Worm (Caenorhabditis elegans): Measurements from ENCODE around the gene atx-3.
A peak's percentile ranks its signal among the peaks of the same experiment; 100 is the strongest.

The atx-3 gene

ce11 chrV:15563985-15564384, 13.3 kb downstream of the atx-3 start (continued):
- TF ChIP-seq ceh-8 (GFP tag; optimal IDR thresholded peaks at IDR 0.05) (no peak), blmp-1 (tag; optimal IDR thresholded peaks at IDR 0.05) (peak; percentile 43), grh-1 (GFP tag; IDR thresholded peaks at IDR 0.05) (no peak), unc-86 (tag; optimal IDR thresholded peaks at IDR 0.05) (no peak), ama-1 (optimal IDR thresholded peaks at IDR 0.05) (no peak), vab-15 (tag; optimal IDR thresholded peaks at IDR 0.05) (no peak), mef-2 (tag; optimal IDR thresholded peaks at IDR 0.05) (no peak), jun-1 (tag; optimal IDR thresholded peaks at IDR 0.05) (no peak), lir-3 (tag; optimal IDR thresholded peaks at IDR 0.05; ENCODE audit: poor library complexity) (peak; percentile 16), egl-27 (tag; optimal IDR thresholded peaks at IDR 0.05) (no peak), lin-35 (GFP tag; optimal IDR thresholded peaks at IDR 0.05) (peak in 1 of 2 experiments; percentile 78), irx-1 (tag; optimal IDR thresholded peaks at IDR 0.05) (no peak), snu-23 (GFP tag; optimal IDR thresholded peaks at IDR 0.05) (peak; percentile 54), nhr-47 (tag; optimal IDR thresholded peaks at IDR 0.05) (peak; percentile 40), hlh-17 (GFP tag; optimal IDR thresholded peaks at IDR 0.05; ENCODE audit: borderline replicate concordance) (no peak), ces-1 (GFP tag; optimal IDR thresholded peaks at IDR 0.05) (no peak), nhr-84 (tag; optimal IDR thresholded peaks at IDR 0.05) (no peak), nhr-12 (tag; optimal IDR thresholded peaks at IDR 0.05) (no peak), tbx-2 (tag; optimal IDR thresholded peaks at IDR 0.05) (peak; percentile 45), elt-2 (tag; optimal IDR thresholded peaks at IDR 0.05) (peak; percentile 64), ceh-63 (GFP tag; optimal IDR thresholded peaks at IDR 0.05) (no peak), ceh-82 (tag; optimal IDR thresholded peaks at IDR 0.05) (no peak), lin-15B (tag; optimal IDR thresholded peaks at IDR 0.05) (no peak), ztf-4 (tag; optimal IDR thresholded peaks at IDR 0.05) (peak; percentile 59), efl-1 (optimal IDR thresholded peaks at IDR 0.05) (peak in 1 of 2 experiments; percentile 35), efl-1 (GFP tag; optimal IDR thresholded peaks at IDR 0.05 in 1 of 2) (peak; percentile 23 to 82), nhr-28 (tag; optimal IDR thresholded peaks at IDR 0.05) (no peak), zag-1 (tag; optimal IDR thresholded peaks at IDR 0.05) (no peak), ztf-11 (tag; optimal IDR thresholded peaks at IDR 0.05) (no peak), C16A3.4 (tag; optimal IDR thresholded peaks at IDR 0.05) (peak; percentile 18), ets-5 (GFP tag; IDR thresholded peaks at IDR 0.05) (no peak)

DNA sequence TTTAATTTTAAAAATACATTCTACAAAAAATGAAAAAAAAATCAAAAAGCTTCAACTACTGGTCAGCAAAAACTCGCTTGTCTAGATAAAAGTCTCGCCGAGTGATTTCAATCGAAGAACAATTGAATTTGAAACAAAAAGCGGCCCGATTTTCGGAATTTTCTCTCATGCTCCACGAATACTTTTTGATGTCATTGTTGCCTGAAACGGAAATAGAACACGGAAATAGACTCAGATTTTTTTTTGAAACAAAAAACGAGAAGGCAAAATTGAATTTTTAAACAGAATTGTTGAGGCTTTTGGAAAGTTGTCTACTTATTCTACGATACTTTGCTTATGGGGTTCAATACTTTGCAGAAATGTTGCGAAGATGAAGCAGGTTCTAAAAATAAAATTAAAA, 13.8 kb downstream of the atx-3 start:
- TF ChIP-seq dsc-1 (tag; optimal IDR thresholded peaks at IDR 0.05) (no peak), fkh-10 (GFP tag; optimal IDR thresholded peaks at IDR 0.05) (peak; percentile 81)

- TF ChIP-seq dsc-1 (tag; optimal IDR thresholded peaks at IDR 0.05) (no peak), nhr-20 (tag; optimal IDR thresholded peaks at IDR 0.05) (no peak), nhr-28 (tag; optimal IDR thresholded peaks at IDR 0.05) (no peak), lir-3 (tag; optimal IDR thresholded peaks at IDR 0.05; ENCODE audit: poor library complexity) (no peak), hlh-17 (GFP tag; optimal IDR thresholded peaks at IDR 0.05; ENCODE audit: borderline replicate concordance) (no peak), pqm-1 (tag; optimal IDR thresholded peaks at IDR 0.05) (no peak), mdl-1 (tag; optimal IDR thresholded peaks at IDR 0.05) (no peak), skn-1 (tag; optimal IDR thresholded peaks at IDR 0.05) (no peak), ceh-82 (tag; optimal IDR thresholded peaks at IDR 0.05) (no peak), nhr-12 (tag; optimal IDR thresholded peaks at IDR 0.05) (no peak), ama-1 (optimal IDR thresholded peaks at IDR 0.05) (no peak), blmp-1 (tag; optimal IDR thresholded peaks at IDR 0.05) (no peak), pag-3 (tag; optimal IDR thresholded peaks at IDR 0.05; ENCODE audit: borderline replicate concordance, insufficient read depth) (no peak), ztf-4 (tag; optimal IDR thresholded peaks at IDR 0.05) (no peak), fkh-10 (GFP tag; optimal IDR thresholded peaks at IDR 0.05) (no peak), mab-9 (GFP tag; IDR thresholded peaks at IDR 0.05) (no peak), ceh-63 (GFP tag; optimal IDR thresholded peaks at IDR 0.05) (no peak), egl-27 (tag; optimal IDR thresholded peaks at IDR 0.05) (no peak), dpl-1 (GFP tag; optimal IDR thresholded peaks at IDR 0.05) (no peak)
Observed at ce11 chrV:15562541-15562940, 14.7 kb downstream of the atx-3 start.

All from whole organism, L1 larva.